Fruit fly (Drosophila melanogaster): ENCODE measurements around the gene eIF4E5.

dm6 chr3L:7942403-7942952 is 47.8 kb downstream of the eIF4E5 start:
- no peak for TF ChIP-seq Hr4 (GFP tag; optimal IDR thresholded peaks at IDR 0.05)
- TF ChIP-seq spab (GFP tag; optimal IDR thresholded peaks at IDR 0.05), result no peak
- no peak for TF ChIP-seq fkh (GFP tag; optimal IDR thresholded peaks at IDR 0.05)

Data from whole organism, prepupa.